Worm (Caenorhabditis elegans) whole organism, L4 larva: ENCODE results near the gene F26F2.3.

Source experiments
- duxl-1 ChIP-seq: sonication (generic microtip); optimal IDR thresholded peaks from 2 replicates; lab custom pipeline; 2016; ENCODE audit warnings: mild to moderate bottlenecking, missing genetic modification characterization, moderate library complexity, missing compliant biosample characterization; ENCODE audit not compliant: poor library complexity
- hif-1 ChIP-seq, 2 experiments: sonication (generic microtip); optimal IDR thresholded peaks; 2 replicates each; lab custom pipeline; 2016 to 2017; ENCODE audit warnings: missing compliant biosample characterization in 2 of 2, missing genetic modification characterization in 2 of 2, missing genetic modification reagents in 2 of 2, missing genotype in 2 of 2, mild to moderate bottlenecking in 1 of 2
- mdl-1 ChIP-seq, 2 experiments: fragments of 150-350 bp in 1 of 2; sonication (generic microtip) in 1 of 2; optimal IDR thresholded peaks; 2 replicates each; lab custom pipeline; 2014 to 2017; ENCODE audit warnings: missing biosample characterization in 2 of 2, missing genetic modification characterization in 2 of 2
- zag-1 ChIP-seq: fragments of 150-350 bp; optimal IDR thresholded peaks from 2 replicates; lab custom pipeline; 2014; ENCODE audit warnings: missing biosample characterization, missing genetic modification characterization

ce11 chrV:20539055-20539454 lies 27.3 kb downstream of the F26F2.3 start, which contains the start of gene Y38H6C.16:
- TF ChIP-seq mdl-1 (tag; optimal IDR thresholded peaks at IDR 0.05; lab: Kevin White, UChicago) (no peak), duxl-1 (tag; lab: Kevin White, UChicago) (no peak), zag-1 (tag; lab: Kevin White, UChicago) (no peak), hif-1 (tag; optimal IDR thresholded peaks at IDR 0.05; lab: Kevin White, UChicago) (no peak)
